Fruit fly (Drosophila melanogaster) whole organism, embryonic: Measurements from ENCODE around the gene Alg12.

ENCODE experiments used
- B-H1 ChIP-seq: fragments of 200-800 bp; sonication (Bioruptor generic); IDR thresholded peaks from 3 replicates; pipeline ENCODE4 v1.3.6; 2022; ENCODE audit warnings: missing biosample characterization, missing genetic modification characterization
- CG10565 ChIP-seq: fragments of 200-800 bp; sonication (Bioruptor generic); optimal IDR thresholded peaks from 3 replicates; lab custom pipeline; 2016; ENCODE audit warnings: missing biosample characterization, mild to moderate bottlenecking, missing genetic modification characterization
- CG11093 ChIP-seq: fragments of 200-800 bp; sonication (Bioruptor generic); IDR thresholded peaks from 3 replicates; pipeline ENCODE4 v1.3.6; 2022; ENCODE audit warnings: missing biosample characterization, missing genetic modification characterization
- CG11723 ChIP-seq: fragments of 200-800 bp; sonication (Bioruptor generic); optimal IDR thresholded peaks from 2 replicates; lab custom pipeline; 2017; ENCODE audit warnings: missing biosample characterization, mild to moderate bottlenecking, missing genetic modification characterization
- CG12104 ChIP-seq: fragments of 200-800 bp; sonication (Bioruptor generic); optimal IDR thresholded peaks from 3 replicates; lab custom pipeline; 2016; ENCODE audit warnings: missing biosample characterization, missing genetic modification characterization
- CG13123 ChIP-seq: fragments of 200-800 bp; sonication (Bioruptor generic); optimal IDR thresholded peaks from 2 replicates; lab custom pipeline; 2016; ENCODE audit warnings: missing biosample characterization, missing genetic modification characterization
- CG13296 ChIP-seq: fragments of 200-800 bp; sonication (Bioruptor generic); optimal IDR thresholded peaks from 3 replicates; lab custom pipeline; 2018; ENCODE audit warnings: missing biosample characterization, mild to moderate bottlenecking, missing genetic modification characterization
- CG13894 ChIP-seq: fragments of 200-800 bp; sonication (Bioruptor generic); optimal IDR thresholded peaks from 3 replicates; lab custom pipeline; 2018; ENCODE audit warnings: missing biosample characterization, mild to moderate bottlenecking, missing genetic modification characterization, moderate library complexity
- CG14050 ChIP-seq: fragments of 200-800 bp; sonication (Bioruptor generic); IDR thresholded peaks from 3 replicates; pipeline ENCODE4 v1.3.6; 2022; ENCODE audit warnings: missing biosample characterization, missing genetic modification characterization
- CG14441 ChIP-seq: fragments of 200-800 bp; sonication (Bioruptor generic); IDR thresholded peaks from 2 replicates; pipeline ENCODE4 v1.3.6; 2022; ENCODE audit warnings: missing biosample characterization, missing genetic modification characterization
- CG17385 ChIP-seq: fragments of 200-800 bp; sonication (Bioruptor generic); optimal IDR thresholded peaks from 3 replicates; lab custom pipeline; 2018; ENCODE audit warnings: missing biosample characterization, mild to moderate bottlenecking, missing genetic modification characterization
- CG18011 ChIP-seq: fragments of 200-800 bp; sonication (Bioruptor generic); optimal IDR thresholded peaks from 2 replicates; lab custom pipeline; 2017; ENCODE audit warnings: missing biosample characterization, missing genetic modification characterization, mild to moderate bottlenecking, moderate library complexity, missing genotype
- CG30020 ChIP-seq: fragments of 200-800 bp; optimal IDR thresholded peaks from 2 replicates; lab custom pipeline; 2019; ENCODE audit warnings: missing biosample characterization, mild to moderate bottlenecking, missing genetic modification characterization, moderate library complexity
- CG3065 ChIP-seq: fragments of 200-800 bp; sonication (Bioruptor generic); optimal IDR thresholded peaks from 2 replicates; lab custom pipeline; 2016; ENCODE audit warnings: missing biosample characterization, missing genetic modification characterization
- CG31441 ChIP-seq: fragments of 200-800 bp; sonication (Bioruptor generic); IDR thresholded peaks from 2 replicates; pipeline ENCODE4 v1.3.6; 2022; ENCODE audit warnings: missing biosample characterization, missing genetic modification characterization
- CG3726 ChIP-seq: fragments of 200-800 bp; sonication (Bioruptor generic); IDR thresholded peaks from 3 replicates; pipeline ENCODE4, ENCODE4 v1.3.6; 2022; ENCODE audit warnings: missing biosample characterization, missing genetic modification characterization
- CG3838 ChIP-seq: fragments of 200-800 bp; sonication (Bioruptor generic); optimal IDR thresholded peaks from 3 replicates; lab custom pipeline; 2016; ENCODE audit warnings: missing biosample characterization, missing genetic modification characterization
- CG4617 ChIP-seq: fragments of 200-800 bp; sonication (Bioruptor generic); optimal IDR thresholded peaks from 3 replicates; lab custom pipeline; 2016; ENCODE audit warnings: missing biosample characterization, missing genetic modification characterization, borderline replicate concordance
- CG6683 ChIP-seq: fragments of 200-800 bp; sonication (Bioruptor generic); optimal IDR thresholded peaks from 2 replicates; lab custom pipeline; 2017; ENCODE audit warnings: missing biosample characterization, mild to moderate bottlenecking, missing genetic modification characterization, missing genetic modification reagents
- CG7372 ChIP-seq: fragments of 200-800 bp; sonication (Bioruptor generic); IDR thresholded peaks from 2 replicates; pipeline ENCODE4 v1.3.6; 2022; ENCODE audit warnings: missing biosample characterization, missing genetic modification characterization
- CG7963 ChIP-seq: fragments of 200-800 bp; sonication (Bioruptor generic); IDR thresholded peaks from 3 replicates; pipeline ENCODE4 v1.3.6; 2022; ENCODE audit warnings: missing biosample characterization, missing genetic modification characterization; ENCODE audit not compliant: partially characterized antibody
- CG8359 ChIP-seq: fragments of 200-800 bp; sonication (Bioruptor generic); optimal IDR thresholded peaks from 2 replicates; lab custom pipeline; 2017; ENCODE audit warnings: missing biosample characterization, mild to moderate bottlenecking, missing genetic modification characterization, borderline replicate concordance
- CG8388 ChIP-seq: fragments of 200-800 bp; sonication (Bioruptor generic); optimal IDR thresholded peaks from 2 replicates; lab custom pipeline; 2019; ENCODE audit warnings: missing biosample characterization, mild to moderate bottlenecking, missing genetic modification characterization, moderate library complexity
- CG9609 ChIP-seq: fragments of 200-800 bp; sonication (Bioruptor generic); optimal IDR thresholded peaks from 3 replicates; lab custom pipeline; 2016; ENCODE audit warnings: missing biosample characterization, missing genetic modification characterization
- CkIIα-i1 ChIP-seq: fragments of 200-800 bp; sonication (Bioruptor generic); IDR thresholded peaks from 2 replicates; pipeline ENCODE4 v1.3.6; 2022; ENCODE audit warnings: missing biosample characterization, missing genetic modification characterization
- Hr39 ChIP-seq: fragments of >200 bp; optimal IDR thresholded peaks from 2 replicates; lab custom pipeline; 2017
- NC2α ChIP-seq: fragments of 200-800 bp; sonication (Bioruptor generic); optimal IDR thresholded peaks from 2 replicates; lab custom pipeline; 2016; ENCODE audit warnings: missing biosample characterization, missing genetic modification characterization
- NK7.1 ChIP-seq: fragments of 200-800 bp; sonication (Bioruptor generic); optimal IDR thresholded peaks from 3 replicates; lab custom pipeline; 2016; ENCODE audit warnings: missing biosample characterization, missing genetic modification characterization
- PHDP ChIP-seq: fragments of 200-800 bp; sonication (Bioruptor generic); optimal IDR thresholded peaks from 3 replicates; lab custom pipeline; 2018; ENCODE audit warnings: missing biosample characterization, mild to moderate bottlenecking, missing genetic modification characterization, moderate library complexity
- Ptx1 ChIP-seq: fragments of 200-800 bp; sonication (Bioruptor generic); IDR thresholded peaks from 2 replicates; pipeline ENCODE4 v1.3.6; 2022; ENCODE audit warnings: missing biosample characterization, missing genetic modification characterization
- Ravus ChIP-seq: fragments of 200-800 bp; sonication (Bioruptor generic); IDR thresholded peaks from 2 replicates; pipeline ENCODE4 v1.3.6; 2022; ENCODE audit warnings: missing biosample characterization, missing genetic modification characterization
- Rfx ChIP-seq: fragments of 200-800 bp; sonication (Bioruptor generic); IDR thresholded peaks from 2 replicates; pipeline ENCODE4 v1.3.6; 2022; ENCODE audit warnings: missing biosample characterization, missing genetic modification characterization
- chn ChIP-seq: fragments of 200-800 bp; sonication (Bioruptor generic); optimal IDR thresholded peaks from 2 replicates; lab custom pipeline; 2016; ENCODE audit warnings: missing biosample characterization, missing genetic modification characterization
- ci ChIP-seq: fragments of 200-800 bp; sonication (Bioruptor generic); IDR thresholded peaks from 3 replicates; pipeline ENCODE4 v1.3.6; 2022; ENCODE audit warnings: missing biosample characterization, missing genetic modification characterization
- dimm ChIP-seq: fragments of 200-800 bp; sonication (Bioruptor generic); IDR thresholded peaks from 2 replicates; pipeline ENCODE4 v1.3.6; 2022; ENCODE audit warnings: missing biosample characterization, missing genetic modification characterization
- fd96Cb ChIP-seq: fragments of 200-800 bp; sonication (Bioruptor generic); optimal IDR thresholded peaks from 2 replicates; lab custom pipeline; 2018; ENCODE audit warnings: missing biosample characterization, mild to moderate bottlenecking, missing genetic modification characterization, moderate library complexity
- gt ChIP-seq: fragments of 200-800 bp; sonication (Bioruptor generic); IDR thresholded peaks from 2 replicates; pipeline ENCODE4 v1.3.6; 2022; ENCODE audit warnings: missing biosample characterization, missing genetic modification characterization
- jigr1 ChIP-seq: fragments of 200-800 bp; sonication (Bioruptor generic); IDR thresholded peaks from 3 replicates; pipeline ENCODE4 v1.3.6; 2022; ENCODE audit warnings: missing biosample characterization, missing genetic modification characterization
- jumu ChIP-seq: fragments of 200-800 bp; sonication (Bioruptor generic); optimal IDR thresholded peaks from 3 replicates; lab custom pipeline; 2016; ENCODE audit warnings: missing biosample characterization, missing genetic modification characterization
- kni ChIP-seq: fragments of 200-800 bp; sonication (Bioruptor generic); optimal IDR thresholded peaks from 3 replicates; lab custom pipeline; 2017; ENCODE audit warnings: mild to moderate bottlenecking, missing biosample characterization, missing genetic modification reagents, missing genetic modification characterization
- oc ChIP-seq: fragments of 200-800 bp; sonication (Bioruptor generic); optimal IDR thresholded peaks from 2 replicates; lab custom pipeline; 2018; ENCODE audit warnings: missing biosample characterization, mild to moderate bottlenecking, missing genetic modification characterization, moderate library complexity
- org-1 ChIP-seq: fragments of 200-800 bp; sonication (Bioruptor generic); optimal IDR thresholded peaks from 2 replicates; lab custom pipeline; 2017; ENCODE audit warnings: missing biosample characterization, missing genetic modification characterization
- otp ChIP-seq: fragments of 200-800 bp; sonication (Bioruptor generic); IDR thresholded peaks from 3 replicates; pipeline ENCODE4, ENCODE4 v1.3.6; 2022; ENCODE audit warnings: missing biosample characterization, missing genetic modification characterization
- pita ChIP-seq: fragments of 200-800 bp; sonication (Bioruptor generic); optimal IDR thresholded peaks from 2 replicates; lab custom pipeline; 2017; ENCODE audit warnings: missing biosample characterization, mild to moderate bottlenecking, missing genetic modification characterization
- pros ChIP-seq: fragments of 200-800 bp; sonication (Bioruptor generic); optimal IDR thresholded peaks from 3 replicates; lab custom pipeline; 2019; ENCODE audit warnings: missing biosample characterization, mild to moderate bottlenecking, missing genetic modification characterization, moderate library complexity
- sens-2 ChIP-seq: fragments of 200-800 bp; sonication (Bioruptor generic); IDR thresholded peaks from 2 replicates; pipeline ENCODE4 v1.3.6; 2022; ENCODE audit warnings: missing biosample characterization, missing genetic modification characterization
- sim ChIP-seq: fragments of 200-800 bp; sonication (Bioruptor generic); IDR thresholded peaks from 2 replicates; pipeline ENCODE4 v1.3.6; 2022; ENCODE audit warnings: missing biosample characterization, missing genetic modification characterization
- slou ChIP-seq: fragments of 200-800 bp; sonication (Bioruptor generic); optimal IDR thresholded peaks from 3 replicates; lab custom pipeline; 2016; ENCODE audit warnings: missing biosample characterization, missing genetic modification characterization
- sr ChIP-seq: fragments of 200-800 bp; sonication (Bioruptor generic); IDR thresholded peaks from 3 replicates; pipeline ENCODE4 v1.3.6; 2022; ENCODE audit warnings: missing biosample characterization, missing genetic modification characterization
- stwl ChIP-seq: fragments of 200-800 bp; sonication (Bioruptor generic); optimal IDR thresholded peaks from 3 replicates; lab custom pipeline; 2018; ENCODE audit warnings: missing biosample characterization, mild to moderate bottlenecking, missing genetic modification characterization, moderate library complexity
- tap ChIP-seq: fragments of 200-800 bp; optimal IDR thresholded peaks from 3 replicates; lab custom pipeline; 2019; ENCODE audit warnings: missing biosample characterization, mild to moderate bottlenecking, missing genetic modification characterization, moderate library complexity
- trem ChIP-seq: fragments of 200-800 bp; optimal IDR thresholded peaks from 3 replicates; lab custom pipeline; 2019; ENCODE audit warnings: missing biosample characterization, mild to moderate bottlenecking, missing genetic modification characterization, moderate library complexity

Alg12 gene

dm6 chr3R:9791177-9791806 is 35.0 kb downstream of the Alg12 start, which contains the start of the genes CG12945 and CG8507 (continued):
- no peak for TF ChIP-seq jigr1 (GFP tag; lab: Robert Waterston, UW)
- peak; percentile 65 for TF ChIP-seq stwl (tag; lab: Kevin White, UChicago)
- TF ChIP-seq org-1 (GFP tag; lab: Kevin White, UChicago): no peak
- TF ChIP-seq CG3838 (GFP tag; lab: Kevin White, UChicago): no peak
- no peak for TF ChIP-seq CG8388 (GFP tag; lab: Kevin White, UChicago)
- no peak for TF ChIP-seq tap (tag; lab: Kevin White, UChicago)
- no peak for TF ChIP-seq dimm (GFP tag; lab: Robert Waterston, UW)
- TF ChIP-seq ci (GFP tag; lab: Robert Waterston, UW): no peak
- no peak for TF ChIP-seq CG3726
- 0 out of 2 replicates have a peak, but pooled peaks have one; percentile 17 for TF ChIP-seq CG14441 (GFP tag; lab: Robert Waterston, UW)
- no peak for TF ChIP-seq otp
- no peak for TF ChIP-seq Hr39 (lab: Kevin White, UChicago)
- TF ChIP-seq Ptx1: peak; percentile 44
- peak; percentile 34 for TF ChIP-seq trem (tag; lab: Kevin White, UChicago)
- TF ChIP-seq CG11093 (GFP tag; lab: Robert Waterston, UW): no peak
- TF ChIP-seq Rfx: peak; percentile 66
- no peak for TF ChIP-seq CkIIα-i1 (GFP tag; lab: Robert Waterston, UW)
- no peak for TF ChIP-seq CG13123 (GFP tag; lab: Kevin White, UChicago)
- TF ChIP-seq Ravus: no peak
- no peak for TF ChIP-seq oc (tag; lab: Kevin White, UChicago)
- TF ChIP-seq pros: no peak
- TF ChIP-seq CG9609 (GFP tag; lab: Kevin White, UChicago): peak; percentile 16
- TF ChIP-seq B-H1 (GFP tag; lab: Robert Waterston, UW): no peak
- peak; percentile 28 for TF ChIP-seq CG18011
- no peak for TF ChIP-seq sens-2
- TF ChIP-seq CG14050 (GFP tag; lab: Robert Waterston, UW): no peak
- no peak for TF ChIP-seq CG13894
- no peak for TF ChIP-seq CG10565 (GFP tag; lab: Kevin White, UChicago)
- TF ChIP-seq CG31441 (GFP tag; lab: Robert Waterston, UW): no peak
- no peak for TF ChIP-seq CG11723 (GFP tag; lab: Kevin White, UChicago)
- TF ChIP-seq CG13296 (GFP tag; lab: Kevin White, UChicago): no peak
- TF ChIP-seq NC2α (GFP tag; lab: Kevin White, UChicago): no peak
- no peak for TF ChIP-seq slou
- no peak for TF ChIP-seq kni (GFP tag; lab: Kevin White, UChicago)
- TF ChIP-seq PHDP (tag; lab: Kevin White, UChicago): peak; percentile 48
- TF ChIP-seq fd96Cb (tag; lab: Kevin White, UChicago): no peak
- TF ChIP-seq CG17385: no peak
- TF ChIP-seq gt (GFP tag; lab: Robert Waterston, UW): no peak
- TF ChIP-seq NK7.1 (GFP tag; lab: Kevin White, UChicago): no peak
- TF ChIP-seq CG7372 (GFP tag; lab: Robert Waterston, UW): no peak
- TF ChIP-seq sim (GFP tag; lab: Robert Waterston, UW): no peak
- peak; percentile 41 for TF ChIP-seq CG4617 (GFP tag; lab: Kevin White, UChicago)
- TF ChIP-seq CG3065 (GFP tag; lab: Kevin White, UChicago): no peak
- TF ChIP-seq pita: no peak
- no peak for TF ChIP-seq CG8359 (GFP tag; lab: Kevin White, UChicago)
- no peak for TF ChIP-seq CG6683 (GFP tag; lab: Kevin White, UChicago)
- no peak for TF ChIP-seq CG7963
- TF ChIP-seq jumu (GFP tag; lab: Kevin White, UChicago): peak; percentile 28
- peak; percentile 41 for TF ChIP-seq chn (GFP tag; lab: Kevin White, UChicago)
- TF ChIP-seq CG30020 (tag; lab: Kevin White, UChicago): peak; percentile 52
- no peak for TF ChIP-seq CG12104 (GFP tag; lab: Kevin White, UChicago)
- TF ChIP-seq sr (GFP tag; lab: Robert Waterston, UW): no peak
